Fruit fly (Drosophila melanogaster) whole organism, embryonic: ENCODE data around the gene Cln7.

Experiments used
- Asciz ChIP-seq: fragments of 200-800 bp; sonication (Bioruptor generic); optimal IDR thresholded peaks from 2 replicates; lab custom pipeline; 2017; ENCODE audit warnings: missing biosample characterization, mild to moderate bottlenecking, missing genetic modification characterization, missing genetic modification reagents
- Bteb2 ChIP-seq: fragments of 200-800 bp; sonication (Bioruptor generic); optimal IDR thresholded peaks from 2 replicates; lab custom pipeline; 2016; ENCODE audit warnings: missing biosample characterization, missing genetic modification characterization
- CG11560 ChIP-seq: fragments of 200-800 bp; sonication (Bioruptor generic); IDR thresholded peaks from 3 replicates; pipeline ENCODE4 v1.3.6; 2022; ENCODE audit warnings: missing biosample characterization, missing genetic modification characterization
- CG12071 ChIP-seq: fragments of 200-800 bp; sonication (Bioruptor generic); optimal IDR thresholded peaks from 3 replicates; lab custom pipeline; 2018; ENCODE audit warnings: missing biosample characterization, mild to moderate bottlenecking, missing genetic modification characterization
- CG12942 ChIP-seq: fragments of 200-800 bp; sonication (Bioruptor generic); optimal IDR thresholded peaks from 3 replicates; lab custom pipeline; 2016; ENCODE audit warnings: missing biosample characterization, missing genetic modification characterization
- CG15011 ChIP-seq: fragments of 200-800 bp; sonication (Bioruptor generic); optimal IDR thresholded peaks from 3 replicates; lab custom pipeline; 2018; ENCODE audit warnings: missing biosample characterization, mild to moderate bottlenecking, missing genetic modification characterization
- CG15601 ChIP-seq: fragments of 200-800 bp; sonication (Bioruptor generic); optimal IDR thresholded peaks from 3 replicates; lab custom pipeline; 2019; ENCODE audit warnings: missing biosample characterization, mild to moderate bottlenecking, missing genetic modification characterization, moderate library complexity
- CG17186 ChIP-seq: fragments of 200-800 bp; sonication (Bioruptor generic); optimal IDR thresholded peaks from 3 replicates; lab custom pipeline; 2017; ENCODE audit warnings: missing biosample characterization, missing genetic modification reagents, missing genetic modification characterization
- CG18011 ChIP-seq: fragments of 200-800 bp; sonication (Bioruptor generic); optimal IDR thresholded peaks from 2 replicates; lab custom pipeline; 2017; ENCODE audit warnings: missing biosample characterization, missing genetic modification characterization, mild to moderate bottlenecking, moderate library complexity, missing genotype
- CG18262 ChIP-seq: fragments of 200-800 bp; optimal IDR thresholded peaks from 3 replicates; lab custom pipeline; 2019; ENCODE audit warnings: missing biosample characterization, mild to moderate bottlenecking, missing genetic modification characterization, moderate library complexity
- CG2120 ChIP-seq: fragments of 200-800 bp; sonication (Bioruptor generic); optimal IDR thresholded peaks from 3 replicates; lab custom pipeline; 2016; ENCODE audit warnings: missing biosample characterization, missing genetic modification characterization
- CG42726 ChIP-seq: fragments of 200-800 bp; sonication (Bioruptor generic); IDR thresholded peaks from 2 replicates; pipeline ENCODE4 v1.3.6; 2022; ENCODE audit warnings: missing biosample characterization, missing genetic modification characterization; ENCODE audit not compliant: partially characterized antibody
- CG43689 ChIP-seq: fragments of 200-800 bp; sonication (Bioruptor generic); IDR thresholded peaks from 2 replicates; pipeline ENCODE4 v1.3.6; 2022; ENCODE audit warnings: missing biosample characterization, missing genetic modification characterization
- CG8924 ChIP-seq: fragments of 200-800 bp; optimal IDR thresholded peaks from 3 replicates; lab custom pipeline; 2019; ENCODE audit warnings: missing biosample characterization, mild to moderate bottlenecking, missing genetic modification characterization, moderate library complexity
- CG9215 ChIP-seq: fragments of 200-800 bp; sonication (Bioruptor generic); IDR thresholded peaks from 2 replicates; pipeline ENCODE4 v1.3.6; 2022; ENCODE audit warnings: missing biosample characterization, missing genetic modification characterization
- CG9437 ChIP-seq: fragments of 200-800 bp; sonication (Bioruptor generic); optimal IDR thresholded peaks from 2 replicates; lab custom pipeline; 2018; ENCODE audit warnings: missing biosample characterization, mild to moderate bottlenecking, missing genetic modification characterization
- CrebB ChIP-seq: fragments of 200-800 bp; sonication (Bioruptor generic); optimal IDR thresholded peaks from 3 replicates; lab custom pipeline; 2018; ENCODE audit warnings: missing biosample characterization, mild to moderate bottlenecking, missing genetic modification characterization
- D19A ChIP-seq: fragments of 200-800 bp; optimal IDR thresholded peaks from 3 replicates; lab custom pipeline; 2019; ENCODE audit warnings: missing biosample characterization, mild to moderate bottlenecking, missing genetic modification characterization, moderate library complexity
- D19B ChIP-seq: fragments of 200-800 bp; sonication (Bioruptor generic); optimal IDR thresholded peaks from 2 replicates; lab custom pipeline; 2017; ENCODE audit warnings: missing biosample characterization, mild to moderate bottlenecking, missing genetic modification characterization
- Deaf1 ChIP-seq: fragments of 200-800 bp; optimal IDR thresholded peaks from 3 replicates; lab custom pipeline; 2019; ENCODE audit warnings: missing biosample characterization, mild to moderate bottlenecking, missing genetic modification characterization, moderate library complexity
- Dfd ChIP-seq, 2 experiments: fragments of >200 bp; optimal IDR thresholded peaks; 2 replicates each; lab custom pipeline; 2017; ENCODE audit warnings: missing biosample characterization in 2 of 2, missing genetic modification characterization in 2 of 2
- Dll ChIP-seq: fragments of 200-800 bp; sonication (Bioruptor generic); IDR thresholded peaks from 4 replicates; pipeline ENCODE4 v1.3.6; 2022; ENCODE audit warnings: missing biosample characterization, missing genetic modification characterization; ENCODE audit not compliant: partially characterized antibody
- E2f2 ChIP-seq: fragments of 200-800 bp; sonication (Bioruptor generic); IDR thresholded peaks from 2 replicates; pipeline ENCODE4 v1.3.6; 2022; ENCODE audit warnings: missing biosample characterization, missing genetic modification characterization
- HLH4C ChIP-seq: fragments of 200-800 bp; sonication (Bioruptor generic); IDR thresholded peaks from 3 replicates; pipeline ENCODE4 v1.3.6; 2022; ENCODE audit warnings: missing biosample characterization, missing genetic modification characterization; ENCODE audit not compliant: partially characterized antibody
- Hr39 ChIP-seq: fragments of >200 bp; optimal IDR thresholded peaks from 2 replicates; lab custom pipeline; 2017
- Hr78 ChIP-seq, 2 experiments: fragments of 200-800 bp in 1 of 2; fragments of >200 bp in 1 of 2; sonication (Bioruptor generic) in 1 of 2; optimal IDR thresholded peaks; 2 replicates each; lab custom pipeline; 2017 to 2019; ENCODE audit warnings: missing biosample characterization in 2 of 2, missing genetic modification characterization in 2 of 2, mild to moderate bottlenecking in 1 of 2, moderate library complexity in 1 of 2
- Mad ChIP-seq: fragments of 200-800 bp; sonication (Bioruptor generic); optimal IDR thresholded peaks from 2 replicates; lab custom pipeline; 2016; ENCODE audit warnings: missing biosample characterization, missing genetic modification characterization
- Med ChIP-seq: fragments of 200-800 bp; sonication (Bioruptor generic); peaks from one replicate; lab custom pipeline; 2016; ENCODE audit warnings: missing biosample characterization, missing genetic modification characterization, mild to moderate bottlenecking, inconsistent platforms, moderate library complexity
- Neu2 ChIP-seq: fragments of 200-800 bp; sonication (Bioruptor generic); optimal IDR thresholded peaks from 3 replicates; lab custom pipeline; 2016; ENCODE audit warnings: missing biosample characterization, missing genetic modification characterization, borderline replicate concordance
- PHDP ChIP-seq: fragments of 200-800 bp; sonication (Bioruptor generic); optimal IDR thresholded peaks from 3 replicates; lab custom pipeline; 2018; ENCODE audit warnings: missing biosample characterization, mild to moderate bottlenecking, missing genetic modification characterization, moderate library complexity
- aop ChIP-seq: fragments of 200-800 bp; sonication (Bioruptor generic); IDR thresholded peaks from 2 replicates; pipeline ENCODE4 v1.3.6; 2022; ENCODE audit warnings: missing biosample characterization, missing genetic modification characterization
- cas ChIP-seq: fragments of 200-800 bp; sonication (Bioruptor generic); IDR thresholded peaks from 2 replicates; pipeline ENCODE4 v1.3.6; 2022; ENCODE audit warnings: missing biosample characterization, missing genetic modification characterization
- dysf ChIP-seq: fragments of 200-800 bp; sonication (Bioruptor generic); IDR thresholded peaks from 3 replicates; pipeline ENCODE4 v1.3.6; 2022; ENCODE audit warnings: missing biosample characterization, missing genetic modification characterization
- en ChIP-seq: fragments of 200-800 bp; sonication (Bioruptor generic); optimal IDR thresholded peaks from 2 replicates; lab custom pipeline; 2016; ENCODE audit warnings: missing biosample characterization, missing genetic modification characterization
- ewg ChIP-seq: fragments of 200-800 bp; sonication (Bioruptor generic); optimal IDR thresholded peaks from 3 replicates; lab custom pipeline; 2017; ENCODE audit warnings: mild to moderate bottlenecking, missing biosample characterization, missing genetic modification reagents, missing genetic modification characterization
- ham ChIP-seq: fragments of 200-800 bp; sonication (Bioruptor generic); IDR thresholded peaks from 2 replicates; pipeline ENCODE4 v1.3.6; 2022; ENCODE audit warnings: missing biosample characterization, missing genetic modification characterization
- lmd ChIP-seq: fragments of 200-800 bp; sonication (Bioruptor generic); IDR thresholded peaks from 2 replicates; pipeline ENCODE4 v1.3.6; 2022; ENCODE audit warnings: missing biosample characterization, missing genetic modification characterization
- lov ChIP-seq, 2 experiments: fragments of 200-800 bp in 1 of 2; fragments of >200 bp in 1 of 2; sonication (Bioruptor generic) in 1 of 2; IDR thresholded peaks in 1 of 2; optimal IDR thresholded peaks in 1 of 2; 2 replicates in 1 of 2; 3 replicates in 1 of 2; pipeline versions ENCODE4 v1.3.6 to Lab custom; 2017 to 2022; ENCODE audit warnings: missing biosample characterization in 1 of 2, missing genetic modification characterization in 1 of 2
- peb ChIP-seq: fragments of 200-800 bp; sonication (Bioruptor generic); IDR thresholded peaks from 2 replicates; pipeline ENCODE4 v1.3.6; 2022; ENCODE audit warnings: missing biosample characterization, missing genetic modification characterization
- pho ChIP-seq: fragments of 200-800 bp; sonication (Bioruptor generic); optimal IDR thresholded peaks from 2 replicates; lab custom pipeline; 2016; ENCODE audit warnings: missing biosample characterization, missing genetic modification characterization
- salm ChIP-seq: fragments of 200-800 bp; sonication (Bioruptor generic); optimal IDR thresholded peaks from 2 replicates; lab custom pipeline; 2018; ENCODE audit warnings: missing biosample characterization, mild to moderate bottlenecking, missing genetic modification characterization
- sisA ChIP-seq: fragments of 200-800 bp; sonication (Bioruptor generic); IDR thresholded peaks from 2 replicates; pipeline ENCODE4 v1.3.6; 2022; ENCODE audit warnings: missing biosample characterization, missing genetic modification characterization
- slbo ChIP-seq: fragments of 200-800 bp; sonication (Bioruptor generic); IDR thresholded peaks from 2 replicates; pipeline ENCODE4 v1.3.6; 2022; ENCODE audit warnings: missing biosample characterization, missing genetic modification characterization
- so ChIP-seq: fragments of 200-800 bp; sonication (Bioruptor generic); IDR thresholded peaks from 3 replicates; pipeline ENCODE4 v1.3.6; 2022; ENCODE audit warnings: missing biosample characterization, missing genetic modification characterization
- ssp ChIP-seq: fragments of 200-800 bp; sonication (Bioruptor generic); IDR thresholded peaks from 2 replicates; pipeline ENCODE4 v1.3.6; 2022; ENCODE audit warnings: missing biosample characterization, missing genetic modification characterization
- tna ChIP-seq: fragments of 200-800 bp; sonication (Bioruptor generic); IDR thresholded peaks from 2 replicates; pipeline ENCODE4 v1.3.6; 2022; ENCODE audit warnings: missing biosample characterization, missing genetic modification characterization; ENCODE audit not compliant: partially characterized antibody
- vfl ChIP-seq: fragments of 200-800 bp; sonication (Bioruptor generic); optimal IDR thresholded peaks from 2 replicates; lab custom pipeline; 2016; ENCODE audit warnings: missing biosample characterization, missing genetic modification characterization
- vnd ChIP-seq: fragments of 200-800 bp; sonication (Bioruptor generic); IDR thresholded peaks from 3 replicates; pipeline ENCODE4 v1.3.6; 2022; ENCODE audit warnings: missing biosample characterization, missing genetic modification characterization; ENCODE audit not compliant: partially characterized antibody
- vvl ChIP-seq: fragments of 200-800 bp; sonication (Bioruptor generic); IDR thresholded peaks from 2 replicates; pipeline ENCODE4 v1.3.6; 2022; ENCODE audit warnings: missing biosample characterization, missing genetic modification characterization

Gene Cln7

dm6 chr3L:7347984-7348631 is 3.1 kb upstream of the Cln7 start, which contains the start of the genes Srp19 and qm (continued):
- TF ChIP-seq Med (peak; percentile 85), D19A (no peak), lov (optimal IDR thresholded peaks at IDR 0.05; lab: Kevin White, UChicago) (no peak), lov (GFP tag; IDR thresholded peaks at IDR 0.05; lab: Robert Waterston, UW) (no peak), CG2120 (GFP tag; lab: Kevin White, UChicago) (peak; percentile 78), CG18262 (tag; lab: Kevin White, UChicago) (peak; percentile 45), CG42726 (GFP tag; lab: Robert Waterston, UW) (peak; percentile 70; the same call in 1 of the 2 replicates), aop (GFP tag; lab: Robert Waterston, UW) (peak; percentile 53; the same call in 1 of the 2 replicates), CG17186 (no peak), PHDP (no peak), CG12942 (GFP tag; lab: Kevin White, UChicago) (peak; percentile 19), vvl (GFP tag; lab: Robert Waterston, UW) (peak; percentile 78), ham (GFP tag; lab: Robert Waterston, UW) (no peak), Asciz (GFP tag; lab: Kevin White, UChicago) (no peak), sisA (GFP tag; lab: Robert Waterston, UW) (peak; percentile 46; the same call in 1 of the 2 replicates), ssp (no peak; the same call in none of the 2 replicates), E2f2 (GFP tag; lab: Robert Waterston, UW) (peak; percentile 40), Neu2 (GFP tag; lab: Kevin White, UChicago) (no peak), so (GFP tag; lab: Robert Waterston, UW) (peak; percentile 55; the same call in 2 of the 3 replicates), CG15601 (tag; lab: Kevin White, UChicago) (peak; percentile 46), HLH4C (GFP tag; lab: Robert Waterston, UW) (peak; percentile 73), vnd (peak; percentile 85), D19B (no peak), pho (GFP tag; lab: Kevin White, UChicago) (peak; percentile 69), CG15011 (no peak), vfl (GFP tag; lab: Kevin White, UChicago) (peak; percentile 54), en (GFP tag; lab: Kevin White, UChicago) (no peak), Deaf1 (tag; lab: Kevin White, UChicago) (peak; percentile 2), ewg (GFP tag; lab: Kevin White, UChicago) (no peak), CG8924 (tag; lab: Kevin White, UChicago) (peak; percentile 46), tna (peak; percentile 54), cas (GFP tag; lab: Robert Waterston, UW) (peak; percentile 14; the same call in 1 of the 2 replicates), peb (GFP tag; lab: Robert Waterston, UW) (no peak), Hr78 (GFP tag; optimal IDR thresholded peaks at IDR 0.05; lab: Kevin White, UChicago) (peak in 1 of 2 experiments; percentile 96), Mad (GFP tag; lab: Kevin White, UChicago) (no peak), lmd (GFP tag; lab: Robert Waterston, UW) (peak; percentile 36; the same call in 1 of the 2 replicates), CG11560 (tag; lab: Robert Waterston, UW) (no peak), Hr39 (lab: Kevin White, UChicago) (no peak), dysf (GFP tag; lab: Robert Waterston, UW) (peak; percentile 64), CrebB (no peak), CG12071 (peak; percentile 55), slbo (GFP tag; lab: Robert Waterston, UW) (peak; percentile 67; the same call in 1 of the 2 replicates), Bteb2 (GFP tag; lab: Kevin White, UChicago) (no peak), salm (tag; lab: Kevin White, UChicago) (no peak), CG9437 (GFP tag; lab: Kevin White, UChicago) (no peak), CG9215 (peak; percentile 32; the same call in 1 of the 2 replicates), CG43689 (GFP tag; lab: Robert Waterston, UW) (no peak), Dfd (GFP tag; optimal IDR thresholded peaks at IDR 0.05; lab: Kevin White, UChicago) (no peak), CG18011 (GFP tag; lab: Kevin White, UChicago) (no peak), Dll (peak; percentile 91)
